Worm (Caenorhabditis elegans): Measurements from ENCODE around the gene F57H12.6.

ce11 chrIV:7957504-7957903, 18.6 kb downstream of the F57H12.6 start, which contains the start of gene frpr-10:
- TF ChIP-seq hnd-1 (tag; optimal IDR thresholded peaks at IDR 0.05) (no peak), ceh-13 (GFP tag; optimal IDR thresholded peaks at IDR 0.05) (no peak), tbx-11 (GFP tag; IDR thresholded peaks at IDR 0.05) (no peak), scrt-1 (GFP tag; IDR thresholded peaks at IDR 0.05) (no peak)

All from whole organism, early embryonic.